Worm (Caenorhabditis elegans) whole organism, L2 larva: Measurements from ENCODE around the gene K09E2.2.
A peak's percentile ranks its signal among the peaks of the same experiment; 100 is the strongest.

Source experiments
- C34F6.9 ChIP-seq: fragments of 150-350 bp; optimal IDR thresholded peaks from 2 replicates; lab custom pipeline; 2014; ENCODE audit warnings: missing biosample characterization, missing genetic modification characterization
- F13H6.1 ChIP-seq: sonication (generic microtip); optimal IDR thresholded peaks from 2 replicates; lab custom pipeline; 2016; ENCODE audit warnings: missing genetic modification characterization, missing compliant biosample characterization
- R02D3.7 ChIP-seq: fragments of 150-350 bp; optimal IDR thresholded peaks from 2 replicates; lab custom pipeline; 2014; ENCODE audit warnings: missing biosample characterization, missing genetic modification characterization
- Y55F3AM.14 ChIP-seq: fragments of 200-800 bp; sonication (Bioruptor generic); optimal IDR thresholded peaks from 2 replicates; lab custom pipeline; 2018; ENCODE audit warnings: mild to moderate bottlenecking, missing genetic modification characterization, missing compliant biosample characterization
- ZK546.5 ChIP-seq: sonication (generic microtip); optimal IDR thresholded peaks from 2 replicates; lab custom pipeline; 2017; ENCODE audit warnings: missing biosample characterization, missing genetic modification characterization
- aly-2 ChIP-seq: fragments of 150-350 bp; optimal IDR thresholded peaks from 2 replicates; lab custom pipeline; 2014; ENCODE audit warnings: missing biosample characterization, missing genetic modification characterization
- blmp-1 ChIP-seq: sonication (generic microtip); optimal IDR thresholded peaks from 2 replicates; lab custom pipeline; 2017; ENCODE audit warnings: missing genetic modification characterization, mild to moderate bottlenecking, missing compliant biosample characterization, antibody characterized with exemption, moderate library complexity; ENCODE audit not compliant: insufficient read depth
- ceh-82 ChIP-seq: fragments of 150-350 bp; optimal IDR thresholded peaks from 2 replicates; lab custom pipeline; 2014; ENCODE audit warnings: missing biosample characterization, missing genetic modification characterization
- elt-1 ChIP-seq: fragments of 150-350 bp; optimal IDR thresholded peaks from 2 replicates; lab custom pipeline; 2014; ENCODE audit warnings: missing biosample characterization, missing genetic modification characterization
- elt-3 ChIP-seq: sonication (generic microtip); optimal IDR thresholded peaks from 2 replicates; lab custom pipeline; 2017; ENCODE audit warnings: missing biosample characterization, missing genetic modification characterization
- fos-1 ChIP-seq: fragments of 150-350 bp; optimal IDR thresholded peaks from 2 replicates; lab custom pipeline; 2014; ENCODE audit warnings: missing biosample characterization, missing genetic modification characterization
- gmeb-1 ChIP-seq: fragments of 150-350 bp; optimal IDR thresholded peaks from 2 replicates; lab custom pipeline; 2014; ENCODE audit warnings: missing biosample characterization, missing genetic modification characterization
- lin-13 ChIP-seq: fragments of 150-350 bp; optimal IDR thresholded peaks from 2 replicates; lab custom pipeline; 2014; ENCODE audit warnings: missing biosample characterization, missing genetic modification reagents, missing genetic modification characterization
- lin-39 ChIP-seq: fragments of 150-350 bp; optimal IDR thresholded peaks from 2 replicates; lab custom pipeline; 2014; ENCODE audit warnings: missing biosample characterization, missing genetic modification reagents, missing genetic modification characterization
- lsy-2 ChIP-seq, 2 experiments: fragments of 150-350 bp in 1 of 2; sonication (generic microtip) in 1 of 2; optimal IDR thresholded peaks; 2 replicates each; lab custom pipeline; 2014 to 2017; ENCODE audit warnings: missing biosample characterization in 2 of 2, missing genetic modification characterization in 2 of 2
- mab-5 ChIP-seq: fragments of 150-350 bp; optimal IDR thresholded peaks from 2 replicates; lab custom pipeline; 2014; ENCODE audit warnings: missing biosample characterization, missing genetic modification characterization
- mdl-1 ChIP-seq, 2 experiments: fragments of 150-350 bp in 1 of 2; sonication (generic microtip) in 1 of 2; optimal IDR thresholded peaks; 2 replicates each; lab custom pipeline; 2017; ENCODE audit warnings: missing biosample characterization in 2 of 2, missing genetic modification characterization in 2 of 2
- nhr-11 ChIP-seq: fragments of 150-350 bp; optimal IDR thresholded peaks from 2 replicates; lab custom pipeline; 2014; ENCODE audit warnings: missing biosample characterization, missing genetic modification characterization
- nhr-12 ChIP-seq: fragments of 150-350 bp; optimal IDR thresholded peaks from 2 replicates; lab custom pipeline; 2014; ENCODE audit warnings: missing biosample characterization, missing genetic modification characterization
- nhr-129 ChIP-seq: fragments of 150-350 bp; optimal IDR thresholded peaks from 2 replicates; lab custom pipeline; 2014; ENCODE audit warnings: missing biosample characterization, missing genetic modification characterization
- nhr-21 ChIP-seq: fragments of 150-350 bp; optimal IDR thresholded peaks from 2 replicates; lab custom pipeline; 2014; ENCODE audit warnings: missing biosample characterization, missing genetic modification characterization
- nhr-23 ChIP-seq: fragments of 150-350 bp; optimal IDR thresholded peaks from 2 replicates; lab custom pipeline; 2014; ENCODE audit warnings: missing biosample characterization, missing genetic modification reagents, missing genetic modification characterization
- nhr-6 ChIP-seq: fragments of 150-350 bp; optimal IDR thresholded peaks from 2 replicates; lab custom pipeline; 2014; ENCODE audit warnings: missing biosample characterization, missing genetic modification characterization
- nhr-77 ChIP-seq: fragments of 150-350 bp; optimal IDR thresholded peaks from 2 replicates; lab custom pipeline; 2014; ENCODE audit warnings: missing biosample characterization, missing genetic modification characterization
- peb-1 ChIP-seq: fragments of 150-350 bp; optimal IDR thresholded peaks from 2 replicates; lab custom pipeline; 2014; ENCODE audit warnings: missing biosample characterization, missing genetic modification characterization
- sem-4 ChIP-seq: fragments of 150-350 bp; optimal IDR thresholded peaks from 2 replicates; lab custom pipeline; 2014; ENCODE audit warnings: missing biosample characterization, missing genetic modification reagents, missing genetic modification characterization
- skn-1 ChIP-seq: sonication (generic microtip); optimal IDR thresholded peaks from 2 replicates; lab custom pipeline; 2017; ENCODE audit warnings: missing biosample characterization, missing genetic modification characterization
- sma-9 ChIP-seq, 2 experiments: fragments of 150-350 bp in 1 of 2; sonication (generic microtip) in 1 of 2; optimal IDR thresholded peaks; 2 replicates each; lab custom pipeline; 2014 to 2016; ENCODE audit warnings: missing genetic modification characterization in 2 of 2, mild to moderate bottlenecking in 1 of 2, missing biosample characterization in 1 of 2, missing compliant biosample characterization in 1 of 2, missing genetic modification reagents in 1 of 2, moderate library complexity in 1 of 2
- snpc-4 ChIP-seq: fragments of 150-350 bp; optimal IDR thresholded peaks from 2 replicates; lab custom pipeline; 2014; ENCODE audit warnings: missing biosample characterization, missing genetic modification characterization
- unc-39 ChIP-seq: fragments of 150-350 bp; optimal IDR thresholded peaks from 2 replicates; lab custom pipeline; 2014; ENCODE audit warnings: missing biosample characterization, missing genetic modification characterization
- unc-55 ChIP-seq: fragments of 150-350 bp; sonication (generic microtip); optimal IDR thresholded peaks from 3 replicates; lab custom pipeline; 2014; ENCODE audit warnings: missing biosample characterization, missing genetic modification reagents, missing genetic modification characterization
- unc-62 ChIP-seq: fragments of 150-350 bp; optimal IDR thresholded peaks from 2 replicates; lab custom pipeline; 2014; ENCODE audit warnings: missing biosample characterization, missing genetic modification reagents, missing genetic modification characterization
- zag-1 ChIP-seq: fragments of 150-350 bp; optimal IDR thresholded peaks from 2 replicates; lab custom pipeline; 2014; ENCODE audit warnings: missing biosample characterization, missing genetic modification characterization
- ztf-1 ChIP-seq: fragments of 200-800 bp; sonication (Bioruptor generic); conservative IDR thresholded peaks from 2 replicates; pipeline ENCODE4 v1.3.6; 2022; ENCODE audit warnings: missing genetic modification characterization, missing compliant biosample characterization
- ztf-11 ChIP-seq: sonication (generic microtip); optimal IDR thresholded peaks from 2 replicates; lab custom pipeline; 2017; ENCODE audit warnings: missing biosample characterization, missing genetic modification characterization
- ztf-4 ChIP-seq: fragments of 150-350 bp; optimal IDR thresholded peaks from 2 replicates; lab custom pipeline; 2014; ENCODE audit warnings: missing biosample characterization, missing genetic modification characterization

K09E2.2 gene

ce11 chrX:8720658-8721057 lies 47.8 kb downstream of the K09E2.2 start, which contains the start of gene F53A9.9:
Gene F53A9.9, minus strand, starts transcription at chrX:8720758.
- TF ChIP-seq nhr-6 (no peak), fos-1 (no peak), unc-39 (no peak), elt-3 (tag; lab: Kevin White, UChicago) (no peak)

- TF ChIP-seq lsy-2 (tag; optimal IDR thresholded peaks at IDR 0.05; lab: Kevin White, UChicago) (no peak), sma-9 (GFP tag; optimal IDR thresholded peaks at IDR 0.05; lab: Kevin White, UChicago) (peak; percentile 12), sma-9 (tag; optimal IDR thresholded peaks at IDR 0.05; lab: Kevin White, UChicago) (no peak), F13H6.1 (tag; lab: Kevin White, UChicago) (peak; percentile 37), unc-55 (GFP tag; lab: Kevin White, UChicago) (no peak), nhr-129 (peak; percentile 34)
Measured at ce11 chrX:8721273-8721672, 48.4 kb downstream of the K09E2.2 start.

- TF ChIP-seq nhr-21 (tag; lab: Kevin White, UChicago) (no peak), unc-39 (no peak), elt-3 (tag; lab: Kevin White, UChicago) (no peak), mdl-1 (tag; optimal IDR thresholded peaks at IDR 0.05; lab: Kevin White, UChicago) (no peak), ztf-11 (tag; lab: Kevin White, UChicago) (no peak)
- TF ChIP-seq, all 48 proteins: peak for 0
Measured at ce11 chrX:8723127-8723600, 50.3 kb downstream of the K09E2.2 start, which contains the start of gene tnt-2. Gene tnt-2, minus strand, starts transcription at chrX:8723550.

ce11 chrX:8723840-8724239 lies 51.0 kb downstream of the K09E2.2 start:
- TF ChIP-seq snpc-4 (tag; lab: Kevin White, UChicago): peak; percentile 33
- no peak for TF ChIP-seq ztf-11 (tag; lab: Kevin White, UChicago)
- TF ChIP-seq ztf-4 (tag; lab: Kevin White, UChicago): no peak
- TF ChIP-seq nhr-11: no peak
- TF ChIP-seq unc-55 (GFP tag; lab: Kevin White, UChicago): no peak
- TF ChIP-seq elt-3 (tag; lab: Kevin White, UChicago): no peak
- TF ChIP-seq C34F6.9: no peak
- TF ChIP-seq ceh-82 (tag; lab: Kevin White, UChicago): no peak
- TF ChIP-seq R02D3.7 (tag; lab: Kevin White, UChicago): no peak
- no peak for TF ChIP-seq blmp-1 (tag; lab: Kevin White, UChicago)
- TF ChIP-seq lsy-2 (tag; optimal IDR thresholded peaks at IDR 0.05; lab: Kevin White, UChicago): peak in 1 of 2 experiments; percentile 35
- TF ChIP-seq unc-62: no peak
- TF ChIP-seq unc-39: no peak
- TF ChIP-seq zag-1 (tag; lab: Kevin White, UChicago): no peak
- peak; percentile 59 for TF ChIP-seq nhr-129
- TF ChIP-seq lin-13 (GFP tag; lab: Kevin White, UChicago): peak; percentile 6
- no peak for TF ChIP-seq nhr-12 (tag; lab: Kevin White, UChicago)
- no peak for TF ChIP-seq gmeb-1
- no peak for TF ChIP-seq peb-1 (tag; lab: Kevin White, UChicago)
- TF ChIP-seq nhr-23 (tag; lab: Kevin White, UChicago): no peak
- no peak for TF ChIP-seq nhr-77
- TF ChIP-seq sma-9 (GFP tag; optimal IDR thresholded peaks at IDR 0.05; lab: Kevin White, UChicago): peak; percentile 46
- no peak for TF ChIP-seq sma-9 (tag; optimal IDR thresholded peaks at IDR 0.05; lab: Kevin White, UChicago)
- no peak for TF ChIP-seq lin-39 (tag; lab: Kevin White, UChicago)
- TF ChIP-seq elt-1 (tag; lab: Kevin White, UChicago): no peak
- TF ChIP-seq Y55F3AM.14 (GFP tag; lab: Kevin White, UChicago): no peak
- no peak for TF ChIP-seq ztf-1 (GFP tag; lab: Robert Waterston, UW)
- peak; percentile 22 for TF ChIP-seq sem-4
- TF ChIP-seq mab-5 (tag; lab: Kevin White, UChicago): no peak
- TF ChIP-seq fos-1: no peak
- no peak for TF ChIP-seq aly-2 (tag; lab: Kevin White, UChicago)
- TF ChIP-seq ZK546.5 (tag; lab: Kevin White, UChicago): no peak
- no peak for TF ChIP-seq skn-1 (tag; lab: Kevin White, UChicago)
- TF ChIP-seq F13H6.1 (tag; lab: Kevin White, UChicago): peak; percentile 83
- TF ChIP-seq, all 48 proteins: peak for 7
